Worm (Caenorhabditis elegans) whole organism, mixed stage, embryonic: Measurements from ENCODE around the gene C15H9.9.

Experiments
- blmp-1 ChIP-seq: fragments of 150-350 bp; optimal IDR thresholded peaks from 2 replicates; lab custom pipeline; 2014; ENCODE audit warnings: missing biosample characterization, missing genetic modification characterization
- elt-1 ChIP-seq: sonication (generic microtip); optimal IDR thresholded peaks from 2 replicates; lab custom pipeline; 2017; ENCODE audit warnings: missing genetic modification characterization, mild to moderate bottlenecking, missing compliant biosample characterization, antibody characterized with exemption, moderate library complexity, borderline replicate concordance; ENCODE audit not compliant: insufficient read depth
- ham-2 ChIP-seq: fragments of 200-800 bp; sonication (Bioruptor generic); optimal IDR thresholded peaks from 2 replicates; lab custom pipeline; 2018; ENCODE audit warnings: mild to moderate bottlenecking, missing genetic modification characterization, missing compliant biosample characterization
- lin-13 ChIP-seq: fragments of 150-350 bp; optimal IDR thresholded peaks from 2 replicates; lab custom pipeline; 2014; ENCODE audit warnings: missing biosample characterization, missing genetic modification characterization
- lsy-2 ChIP-seq: fragments of 150-350 bp; optimal IDR thresholded peaks from 2 replicates; lab custom pipeline; 2014; ENCODE audit warnings: missing biosample characterization, missing genetic modification characterization
- nhr-2 ChIP-seq: fragments of 150-350 bp; optimal IDR thresholded peaks from 2 replicates; lab custom pipeline; 2014; ENCODE audit warnings: missing biosample characterization, missing genetic modification characterization
- nhr-237 ChIP-seq: fragments of 150-350 bp; optimal IDR thresholded peaks from 2 replicates; lab custom pipeline; 2014; ENCODE audit warnings: missing biosample characterization, missing genetic modification characterization
- nhr-28 ChIP-seq: fragments of 150-350 bp; optimal IDR thresholded peaks from 2 replicates; lab custom pipeline; 2014; ENCODE audit warnings: missing biosample characterization, missing genetic modification characterization
- nhr-76 ChIP-seq: sonication (generic microtip); optimal IDR thresholded peaks from 2 replicates; lab custom pipeline; 2017; ENCODE audit warnings: missing biosample characterization, missing genetic modification characterization
- pha-4 ChIP-seq: fragments of 150-350 bp; optimal IDR thresholded peaks from 2 replicates; lab custom pipeline; 2018; ENCODE audit warnings: missing biosample characterization, missing genetic modification reagents, missing genetic modification characterization
- snpc-4 ChIP-seq: fragments of 150-350 bp; optimal IDR thresholded peaks from 2 replicates; lab custom pipeline; 2014; ENCODE audit warnings: missing biosample characterization, missing genetic modification characterization
- unc-39 ChIP-seq: fragments of 150-350 bp; optimal IDR thresholded peaks from 2 replicates; lab custom pipeline; 2014; ENCODE audit warnings: missing biosample characterization, missing genetic modification characterization
- unc-62 ChIP-seq: fragments of 150-350 bp; optimal IDR thresholded peaks from 2 replicates; lab custom pipeline; 2014; ENCODE audit warnings: missing biosample characterization, missing genetic modification reagents, missing genetic modification characterization

DNA sequence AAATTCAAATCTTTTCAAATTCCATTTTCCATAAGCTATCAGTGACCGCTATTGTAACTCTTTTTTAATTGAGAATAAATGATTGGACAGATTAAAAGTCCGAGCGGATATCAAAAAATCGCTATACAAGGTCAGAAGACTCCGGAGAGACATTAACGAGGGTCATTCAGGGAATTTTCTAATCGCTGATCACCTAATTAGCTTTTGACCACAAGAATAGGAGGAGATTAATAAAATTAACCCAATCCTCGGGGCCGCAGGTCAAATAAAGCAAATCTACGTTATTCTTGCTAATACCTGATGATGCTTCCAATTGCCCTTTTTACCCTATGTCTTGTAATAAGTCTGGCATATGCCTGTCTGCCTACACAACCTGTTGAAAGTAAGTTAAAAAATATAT is 45.6 kb upstream of the C15H9.9 start, which contains the start of gene T25B2.1:
- TF ChIP-seq pha-4 (tag; lab: Kevin White, UChicago) = no peak
- TF ChIP-seq blmp-1 (tag; lab: Kevin White, UChicago) = no peak
- TF ChIP-seq elt-1 (tag; lab: Kevin White, UChicago) = no peak
- no peak for TF ChIP-seq nhr-28 (tag; lab: Kevin White, UChicago)
- TF ChIP-seq snpc-4 (tag; lab: Kevin White, UChicago) = no peak
- no peak for TF ChIP-seq nhr-76 (tag; lab: Kevin White, UChicago)
- TF ChIP-seq nhr-237 = no peak
- no peak for TF ChIP-seq nhr-2
- no peak for TF ChIP-seq unc-62
- TF ChIP-seq ham-2 (GFP tag; lab: Kevin White, UChicago) = no peak
- TF ChIP-seq lsy-2 (tag; lab: Kevin White, UChicago) = no peak
- no peak for TF ChIP-seq lin-13
- TF ChIP-seq unc-39 (tag; lab: Kevin White, UChicago) = no peak
